Fruit fly (Drosophila melanogaster) whole organism, pupa: ENCODE results near the gene Pvf1.

Experiments used
- CG10348 ChIP-seq: fragments of 200-800 bp; sonication (Bioruptor generic); IDR thresholded peaks from 2 replicates; pipeline ENCODE4 v1.3.6; 2022; ENCODE audit warnings: missing biosample characterization, missing genetic modification characterization
- CG15710 ChIP-seq: fragments of 200-800 bp; sonication (Bioruptor generic); optimal IDR thresholded peaks from 2 replicates; lab custom pipeline; 2018; ENCODE audit warnings: missing biosample characterization, mild to moderate bottlenecking, missing genetic modification characterization, moderate library complexity
- CG8159 ChIP-seq: fragments of 200-800 bp; sonication (Bioruptor generic); optimal IDR thresholded peaks from 3 replicates; lab custom pipeline; 2018; ENCODE audit warnings: missing biosample characterization, mild to moderate bottlenecking, missing genetic modification characterization, moderate library complexity
- CG9948 ChIP-seq: fragments of 200-800 bp; sonication (Bioruptor generic); optimal IDR thresholded peaks from 2 replicates; lab custom pipeline; 2018; ENCODE audit warnings: missing biosample characterization, mild to moderate bottlenecking, missing genetic modification characterization, moderate library complexity
- EcR ChIP-seq: fragments of 200-800 bp; sonication (Bioruptor generic); optimal IDR thresholded peaks from 3 replicates; lab custom pipeline; 2019; ENCODE audit warnings: missing biosample characterization, missing genetic modification characterization, mild to moderate bottlenecking, moderate library complexity, missing genetic modification reagents
- fd96Ca ChIP-seq: fragments of 200-800 bp; sonication (Bioruptor generic); IDR thresholded peaks from 3 replicates; pipeline ENCODE4 v1.3.6; 2022; ENCODE audit warnings: missing biosample characterization, missing genetic modification characterization
- gl ChIP-seq: fragments of 200-800 bp; sonication (Bioruptor generic); optimal IDR thresholded peaks from 2 replicates; lab custom pipeline; 2018; ENCODE audit warnings: missing biosample characterization, mild to moderate bottlenecking, missing genetic modification characterization

DNA sequence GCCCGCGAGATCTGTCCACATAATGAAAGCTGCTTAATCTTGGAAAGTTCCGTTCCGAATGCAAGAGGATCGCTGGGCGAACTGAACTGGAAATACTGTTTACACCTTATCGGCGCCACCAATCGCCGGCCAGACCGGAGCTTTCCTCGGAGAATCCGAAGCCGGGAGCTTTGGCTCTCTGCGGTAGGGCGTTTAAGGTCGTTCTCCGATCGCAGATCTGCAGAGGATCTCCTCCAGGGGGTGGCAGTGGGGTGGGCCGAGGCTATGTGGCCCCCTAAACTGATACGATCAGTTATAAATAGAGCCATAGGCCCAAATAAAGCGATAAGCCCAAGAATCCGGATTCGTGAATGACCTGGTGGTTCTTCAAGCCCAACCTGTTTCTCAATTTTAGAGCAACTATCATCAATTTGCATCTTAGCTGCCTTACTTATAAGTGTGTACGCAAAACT, 24.9 kb downstream of the Pvf1 start, which contains the start of gene CG7322:
- TF ChIP-seq gl (no peak), fd96Ca (no peak), EcR (GFP tag; lab: Kevin White, UChicago) (peak; percentile 81), CG15710 (tag; lab: Kevin White, UChicago) (no peak), CG10348 (GFP tag; lab: Robert Waterston, UW) (no peak), CG9948 (no peak), CG8159 (no peak)
